Fruit fly (Drosophila melanogaster) whole organism, wandering third instar larva: ENCODE data around the gene Ifrd1.

Experiments used
- Abd-B ChIP-seq: fragments of >200 bp; optimal IDR thresholded peaks from 2 replicates; lab custom pipeline; 2017; ENCODE audit warnings: missing biosample characterization, missing genetic modification characterization
- CG9705 ChIP-seq: fragments of 200-800 bp; sonication (Bioruptor generic); optimal IDR thresholded peaks from 2 replicates; lab custom pipeline; 2018; ENCODE audit warnings: missing biosample characterization, mild to moderate bottlenecking, missing genetic modification characterization
- Myc ChIP-seq: fragments of >200 bp; optimal IDR thresholded peaks from 2 replicates; lab custom pipeline; 2017
- Rel ChIP-seq, 2 experiments: fragments of 200-800 bp; sonication (Bioruptor generic) in 1 of 2; optimal IDR thresholded peaks; 2 replicates in 1 of 2; 3 replicates in 1 of 2; lab custom pipeline; 2016 to 2019; ENCODE audit warnings: mild to moderate bottlenecking in 2 of 2, missing biosample characterization in 2 of 2, missing genetic modification characterization in 2 of 2, moderate library complexity in 1 of 2
- brk ChIP-seq: fragments of 200-800 bp; sonication (Bioruptor generic); optimal IDR thresholded peaks from 2 replicates; lab custom pipeline; 2016; ENCODE audit warnings: missing biosample characterization, mild to moderate bottlenecking, missing genetic modification characterization
- fru ChIP-seq: fragments of 200-800 bp; sonication (Bioruptor generic); optimal IDR thresholded peaks from 3 replicates; lab custom pipeline; 2016; ENCODE audit warnings: missing biosample characterization, mild to moderate bottlenecking, missing genetic modification characterization
- h ChIP-seq: fragments of 200-800 bp; sonication (Bioruptor generic); optimal IDR thresholded peaks from 3 replicates; lab custom pipeline; 2016; ENCODE audit warnings: missing biosample characterization, mild to moderate bottlenecking, missing genetic modification characterization
- lola ChIP-seq: fragments of >200 bp; optimal IDR thresholded peaks from 2 replicates; lab custom pipeline; 2017; ENCODE audit warnings: missing biosample characterization, missing genetic modification characterization
- psq ChIP-seq: fragments of 200-800 bp; sonication (Bioruptor generic); optimal IDR thresholded peaks from 3 replicates; lab custom pipeline; 2017; ENCODE audit warnings: missing biosample characterization, mild to moderate bottlenecking, missing genetic modification characterization, moderate library complexity
- sv ChIP-seq: fragments of 200-800 bp; sonication (Bioruptor generic); optimal IDR thresholded peaks from 3 replicates; lab custom pipeline; 2016; ENCODE audit warnings: missing biosample characterization, missing genetic modification characterization

dm6 chr2L:2886613-2887537, 12.6 kb upstream of the Ifrd1 start:
- TF ChIP-seq CG9705 (no peak), Myc (no peak), Rel (GFP tag; optimal IDR thresholded peaks at IDR 0.05; lab: Kevin White, UChicago) (no peak), Rel (tag; optimal IDR thresholded peaks at IDR 0.05; lab: Kevin White, UChicago) (no peak), lola (no peak), sv (no peak), Abd-B (GFP tag; lab: Kevin White, UChicago) (no peak), brk (GFP tag; lab: Kevin White, UChicago) (no peak), psq (GFP tag; lab: Kevin White, UChicago) (no peak), h (GFP tag; lab: Kevin White, UChicago) (no peak), fru (GFP tag; lab: Kevin White, UChicago) (peak; percentile 92)
